Worm (Caenorhabditis elegans) whole organism, young adult: ENCODE measurements around the gene fbxa-107.

Experiments used
- B0261.1 ChIP-seq: sonication (generic microtip); optimal IDR thresholded peaks from 2 replicates; lab custom pipeline; 2016; ENCODE audit warnings: mild to moderate bottlenecking, missing genetic modification characterization, moderate library complexity, missing compliant biosample characterization
- B0336.3 ChIP-seq: fragments of 200-800 bp; sonication (Bioruptor generic); IDR thresholded peaks from 2 replicates; pipeline ENCODE4 v1.3.6; 2022; ENCODE audit warnings: missing genetic modification characterization, missing compliant biosample characterization
- F23B12.7 ChIP-seq: sonication (generic microtip); optimal IDR thresholded peaks from 2 replicates; lab custom pipeline; 2017; ENCODE audit warnings: missing genetic modification characterization, mild to moderate bottlenecking, missing compliant biosample characterization, antibody characterized with exemption, moderate library complexity; ENCODE audit not compliant: insufficient read depth
- F37B4.10 ChIP-seq: fragments of 200-800 bp; sonication (Bioruptor generic); IDR thresholded peaks from 2 replicates; pipeline ENCODE4 v1.3.6; 2022; ENCODE audit warnings: missing genetic modification characterization, missing compliant biosample characterization
- K12H6.12 ChIP-seq: fragments of 200-800 bp; sonication (Bioruptor generic); optimal IDR thresholded peaks from 2 replicates; lab custom pipeline; 2018; ENCODE audit warnings: mild to moderate bottlenecking, missing genetic modification characterization, missing compliant biosample characterization
- T26A5.8 ChIP-seq: sonication (generic microtip); optimal IDR thresholded peaks from 2 replicates; lab custom pipeline; 2016; ENCODE audit warnings: missing genetic modification characterization, missing compliant biosample characterization
- Y53F4B.3 ChIP-seq: fragments of 200-800 bp; sonication (Bioruptor generic); IDR thresholded peaks from 2 replicates; pipeline ENCODE4 v1.3.6; 2022; ENCODE audit warnings: missing genetic modification reagents, missing genetic modification characterization, missing compliant biosample characterization
- athp-1 ChIP-seq: sonication (generic microtip); optimal IDR thresholded peaks from 2 replicates; lab custom pipeline; 2017; ENCODE audit warnings: mild to moderate bottlenecking, missing genetic modification characterization, missing compliant biosample characterization
- attf-5 ChIP-seq: fragments of 200-800 bp; sonication (Bioruptor generic); optimal IDR thresholded peaks from 2 replicates; lab custom pipeline; 2018; ENCODE audit warnings: mild to moderate bottlenecking, missing genetic modification characterization, missing compliant biosample characterization
- attf-6 ChIP-seq: fragments of 200-800 bp; sonication (Bioruptor generic); IDR thresholded peaks from 2 replicates; pipeline ENCODE4 v1.3.6; 2022; ENCODE audit warnings: missing genetic modification reagents, missing genetic modification characterization, missing compliant biosample characterization
- bed-2 ChIP-seq: fragments of 200-800 bp; sonication (Bioruptor generic); IDR thresholded peaks from 2 replicates; pipeline ENCODE4 v1.3.6; 2022; ENCODE audit warnings: missing genetic modification reagents, missing genetic modification characterization, missing compliant biosample characterization
- cebp-1 ChIP-seq, 2 experiments: fragments of 200-800 bp in 1 of 2; sonication (Bioruptor generic) in 1 of 2; sonication (generic microtip) in 1 of 2; IDR thresholded peaks in 1 of 2; optimal IDR thresholded peaks in 1 of 2; 2 replicates each; pipeline versions ENCODE4 v1.3.6 to Lab custom; 2017 to 2022; ENCODE audit warnings: missing compliant biosample characterization in 2 of 2, missing genetic modification characterization in 2 of 2, mild to moderate bottlenecking in 1 of 2, missing genetic modification reagents in 1 of 2, moderate library complexity in 1 of 2
- ceh-27 ChIP-seq: fragments of 200-800 bp; sonication (Bioruptor generic); optimal IDR thresholded peaks from 2 replicates; lab custom pipeline; 2018; ENCODE audit warnings: mild to moderate bottlenecking, missing genetic modification characterization, moderate library complexity, missing compliant biosample characterization
- ceh-79 ChIP-seq: sonication (generic microtip); optimal IDR thresholded peaks from 2 replicates; lab custom pipeline; 2017; ENCODE audit warnings: mild to moderate bottlenecking, missing genetic modification characterization, missing compliant biosample characterization
- chd-7 ChIP-seq: sonication (generic microtip); optimal IDR thresholded peaks from 2 replicates; lab custom pipeline; 2016; ENCODE audit warnings: mild to moderate bottlenecking, missing genetic modification characterization, moderate library complexity, missing compliant biosample characterization
- dpl-1 ChIP-seq: fragments of 150-350 bp; optimal IDR thresholded peaks from 2 replicates; lab custom pipeline; 2014; ENCODE audit warnings: missing biosample characterization, missing genetic modification reagents, missing genetic modification characterization
- egl-18 ChIP-seq: fragments of 200-800 bp; sonication (Bioruptor generic); IDR thresholded peaks from 2 replicates; pipeline ENCODE4 v1.3.6; 2022; ENCODE audit warnings: missing genetic modification reagents, missing genetic modification characterization, missing compliant biosample characterization
- egl-44 ChIP-seq: fragments of 200-800 bp; sonication (Bioruptor generic); IDR thresholded peaks from 2 replicates; pipeline ENCODE4 v1.3.6; 2022; ENCODE audit warnings: missing genetic modification reagents, missing genetic modification characterization, missing compliant biosample characterization
- egrh-3 ChIP-seq: fragments of 200-800 bp; sonication (Bioruptor generic); IDR thresholded peaks from 2 replicates; pipeline ENCODE4 v1.3.6; 2022; ENCODE audit warnings: missing genetic modification reagents, missing genetic modification characterization, missing compliant biosample characterization
- ekl-4 ChIP-seq: fragments of 200-800 bp; sonication (Bioruptor generic); IDR thresholded peaks from 2 replicates; pipeline ENCODE4 v1.3.6; 2022; ENCODE audit warnings: missing genetic modification reagents, missing genetic modification characterization, missing compliant biosample characterization
- ets-4 ChIP-seq: fragments of 200-800 bp; sonication (Bioruptor generic); optimal IDR thresholded peaks from 2 replicates; lab custom pipeline; 2018; ENCODE audit warnings: mild to moderate bottlenecking, missing genetic modification characterization, missing compliant biosample characterization
- gei-17 ChIP-seq: fragments of 200-800 bp; sonication (Bioruptor generic); optimal IDR thresholded peaks from 2 replicates; lab custom pipeline; 2018; ENCODE audit warnings: mild to moderate bottlenecking, missing genetic modification characterization, missing compliant biosample characterization
- hlh-26 ChIP-seq: fragments of 200-800 bp; sonication (Bioruptor generic); conservative IDR thresholded peaks from 2 replicates; pipeline ENCODE4 v1.3.6; 2022; ENCODE audit warnings: missing genetic modification reagents, missing genetic modification characterization, missing compliant biosample characterization
- hsf-1 ChIP-seq: fragments of 200-800 bp; sonication (Bioruptor generic); IDR thresholded peaks from 2 replicates; pipeline ENCODE4 v1.3.6; 2022; ENCODE audit warnings: missing genetic modification reagents, missing genetic modification characterization, missing compliant biosample characterization
- let-526 ChIP-seq: fragments of 200-800 bp; sonication (Bioruptor generic); IDR thresholded peaks from 2 replicates; pipeline ENCODE4 v1.3.6; 2022; ENCODE audit warnings: missing genetic modification reagents, missing genetic modification characterization, missing compliant biosample characterization
- lsl-1 ChIP-seq: fragments of 200-800 bp; sonication (Bioruptor generic); optimal IDR thresholded peaks from 2 replicates; lab custom pipeline; 2018; ENCODE audit warnings: mild to moderate bottlenecking, missing genetic modification characterization, moderate library complexity, missing compliant biosample characterization
- lsy-27 ChIP-seq: sonication (generic microtip); optimal IDR thresholded peaks from 2 replicates; lab custom pipeline; 2017; ENCODE audit warnings: missing genetic modification characterization, mild to moderate bottlenecking, missing compliant biosample characterization, antibody characterized with exemption, missing genotype, borderline replicate concordance; ENCODE audit not compliant: insufficient read depth
- madf-3 ChIP-seq: fragments of 200-800 bp; sonication (Bioruptor generic); IDR thresholded peaks from 2 replicates; pipeline ENCODE4 v1.3.6; 2022; ENCODE audit warnings: missing genetic modification reagents, missing genetic modification characterization, missing compliant biosample characterization
- madf-6 ChIP-seq: fragments of 200-800 bp; sonication (Bioruptor generic); IDR thresholded peaks from 2 replicates; pipeline ENCODE4 v1.3.6; 2022; ENCODE audit warnings: missing genetic modification reagents, missing genetic modification characterization, missing compliant biosample characterization
- mes-4 ChIP-seq: sonication (generic microtip); optimal IDR thresholded peaks from 2 replicates; lab custom pipeline; 2016; ENCODE audit warnings: missing genotype, missing genetic modification characterization, missing compliant biosample characterization
- mxl-1 ChIP-seq: sonication (generic microtip); optimal IDR thresholded peaks from 2 replicates; lab custom pipeline; 2016; ENCODE audit warnings: missing genetic modification characterization, missing compliant biosample characterization
- nfya-2 ChIP-seq: fragments of 200-800 bp; sonication (Bioruptor generic); IDR thresholded peaks from 2 replicates; pipeline ENCODE4 v1.3.6; 2022; ENCODE audit warnings: missing genetic modification reagents, missing genetic modification characterization, missing compliant biosample characterization
- nhr-179 ChIP-seq: sonication (generic microtip); optimal IDR thresholded peaks from 2 replicates; lab custom pipeline; 2016; ENCODE audit warnings: mild to moderate bottlenecking, missing genetic modification characterization, missing compliant biosample characterization
- pbrm-1 ChIP-seq: fragments of 200-800 bp; sonication (Bioruptor generic); IDR thresholded peaks from 2 replicates; pipeline ENCODE4 v1.3.6; 2022; ENCODE audit warnings: missing genetic modification reagents, missing genetic modification characterization, missing compliant biosample characterization
- rcor-1 ChIP-seq: fragments of 200-800 bp; sonication (Bioruptor generic); IDR thresholded peaks from 2 replicates; pipeline ENCODE4 v1.3.6; 2022; ENCODE audit warnings: missing genetic modification reagents, missing genetic modification characterization, missing compliant biosample characterization
- rec-8 ChIP-seq, 2 experiments: sonication (generic microtip); optimal IDR thresholded peaks; 2 replicates each; lab custom pipeline; 2016; ENCODE audit warnings: mild to moderate bottlenecking in 2 of 2, missing genetic modification characterization in 2 of 2, missing genetic modification reagents in 2 of 2, missing genotype in 2 of 2, missing biosample characterization in 1 of 2, missing compliant biosample characterization in 1 of 2, moderate library complexity in 1 of 2
- sea-2 ChIP-seq: fragments of 200-800 bp; sonication (Bioruptor generic); IDR thresholded peaks from 2 replicates; pipeline ENCODE4 v1.3.6; 2022; ENCODE audit warnings: missing genetic modification characterization, missing compliant biosample characterization
- snpc-1.1 ChIP-seq: sonication (generic microtip); optimal IDR thresholded peaks from 2 replicates; lab custom pipeline; 2017; ENCODE audit warnings: missing genetic modification characterization, mild to moderate bottlenecking, missing compliant biosample characterization, antibody characterized with exemption, moderate library complexity, missing genotype, missing genetic modification reagents; ENCODE audit not compliant: insufficient read depth
- snpc-3.4 ChIP-seq: sonication (generic microtip); optimal IDR thresholded peaks from 2 replicates; lab custom pipeline; 2017; ENCODE audit warnings: missing genetic modification characterization, mild to moderate bottlenecking, missing compliant biosample characterization, antibody characterized with exemption, moderate library complexity, missing genotype, missing genetic modification reagents
- zfh-2 ChIP-seq: fragments of 200-800 bp; sonication (Bioruptor generic); conservative IDR thresholded peaks from 2 replicates; pipeline ENCODE4 v1.3.6; 2022; ENCODE audit warnings: missing genetic modification reagents, missing genetic modification characterization, missing compliant biosample characterization
- ztf-22 ChIP-seq: fragments of 200-800 bp; sonication (Bioruptor generic); optimal IDR thresholded peaks from 2 replicates; lab custom pipeline; 2018; ENCODE audit warnings: mild to moderate bottlenecking, missing genetic modification characterization, moderate library complexity, missing compliant biosample characterization
- ztf-25 ChIP-seq: fragments of 200-800 bp; sonication (Bioruptor generic); IDR thresholded peaks from 2 replicates; pipeline ENCODE4 v1.3.6; 2022; ENCODE audit warnings: missing genetic modification reagents, missing genetic modification characterization, missing compliant biosample characterization

Gene fbxa-107

ce11 chrV:18079163-18079562, 44.6 kb upstream of the fbxa-107 start (continued):
- no peak for TF ChIP-seq B0261.1 (tag; lab: Kevin White, UChicago)
- TF ChIP-seq Y53F4B.3 (GFP tag; lab: Robert Waterston, UW): no peak
- 0 out of 2 replicates have a peak, but pooled peaks have one; percentile 37 for TF ChIP-seq B0336.3 (GFP tag; lab: Robert Waterston, UW)
- peak; percentile 45; the same call in 1 of the 2 replicates for TF ChIP-seq ekl-4 (GFP tag; lab: Robert Waterston, UW)
- no peak for TF ChIP-seq chd-7 (tag; lab: Kevin White, UChicago)
- TF ChIP-seq sea-2 (GFP tag; lab: Robert Waterston, UW): no peak
- no peak for TF ChIP-seq gei-17
- TF ChIP-seq F23B12.7 (tag; lab: Kevin White, UChicago): no peak
- no peak for TF ChIP-seq rec-8 (tag; optimal IDR thresholded peaks at IDR 0.05; lab: Kevin White, UChicago)
- no peak for TF ChIP-seq ets-4

- peak; percentile 78 for TF ChIP-seq lsl-1 (GFP tag; lab: Kevin White, UChicago)
- no peak for TF ChIP-seq ztf-22 (GFP tag; lab: Kevin White, UChicago)
These were observed 41.9 kb upstream of the fbxa-107 start, which contains the start of gene nova-1 for ce11 chrV:18081857-18082256. Gene nova-1, minus strand, starts transcription at chrV:18081957.

- TF ChIP-seq lsl-1 (GFP tag; lab: Kevin White, UChicago) (peak; percentile 81), lsy-27 (tag; lab: Kevin White, UChicago) (no peak), let-526 (no peak), ets-4 (no peak), attf-5 (no peak), mxl-1 (no peak), mes-4 (tag; lab: Kevin White, UChicago) (no peak), ceh-27 (GFP tag; lab: Kevin White, UChicago) (no peak), athp-1 (peak; percentile 48), hlh-26 (no peak), hsf-1 (GFP tag; lab: Robert Waterston, UW) (no peak), egrh-3 (GFP tag; lab: Robert Waterston, UW) (no peak), F37B4.10 (GFP tag; lab: Robert Waterston, UW) (no peak), K12H6.12 (tag; lab: Kevin White, UChicago) (no peak), egl-44 (GFP tag; lab: Robert Waterston, UW) (0 out of 2 replicates have a peak, but pooled peaks have one; percentile 26), madf-3 (GFP tag; lab: Robert Waterston, UW) (no peak), Y53F4B.3 (GFP tag; lab: Robert Waterston, UW) (no peak), madf-6 (GFP tag; lab: Robert Waterston, UW) (peak; percentile 62), snpc-1.1 (peak; percentile 25), pbrm-1 (GFP tag; lab: Robert Waterston, UW) (peak; percentile 48), sea-2 (GFP tag; lab: Robert Waterston, UW) (no peak), ztf-25 (GFP tag; lab: Robert Waterston, UW) (no peak), T26A5.8 (tag; lab: Kevin White, UChicago) (no peak), attf-6 (no peak; the same call in 1 of the 2 replicates), egl-18 (GFP tag; lab: Robert Waterston, UW) (0 out of 2 replicates have a peak, but pooled peaks have one; percentile 14), chd-7 (tag; lab: Kevin White, UChicago) (no peak), rcor-1 (GFP tag; lab: Robert Waterston, UW) (0 out of 2 replicates have a peak, but pooled peaks have one; percentile 36), snpc-3.4 (tag; lab: Kevin White, UChicago) (peak; percentile 26), B0336.3 (GFP tag; lab: Robert Waterston, UW) (peak; percentile 66), dpl-1 (GFP tag; lab: Kevin White, UChicago) (no peak), nhr-179 (tag; lab: Kevin White, UChicago) (no peak), ceh-79 (tag; lab: Kevin White, UChicago) (no peak), nfya-2 (GFP tag; lab: Robert Waterston, UW) (no peak), zfh-2 (GFP tag; lab: Robert Waterston, UW) (no peak), cebp-1 (GFP tag; IDR thresholded peaks at IDR 0.05; lab: Robert Waterston, UW) (no peak), cebp-1 (tag; optimal IDR thresholded peaks at IDR 0.05; lab: Kevin White, UChicago) (peak; percentile 60), bed-2 (no peak)
These were observed 38.4 kb upstream of the fbxa-107 start, which contains the start of gene fbxa-106 for ce11 chrV:18085150-18085833. Gene fbxa-106, minus strand, starts transcription at chrV:18085200.
